Worm (Caenorhabditis elegans): ENCODE results near the gene nhr-222.

DNA sequence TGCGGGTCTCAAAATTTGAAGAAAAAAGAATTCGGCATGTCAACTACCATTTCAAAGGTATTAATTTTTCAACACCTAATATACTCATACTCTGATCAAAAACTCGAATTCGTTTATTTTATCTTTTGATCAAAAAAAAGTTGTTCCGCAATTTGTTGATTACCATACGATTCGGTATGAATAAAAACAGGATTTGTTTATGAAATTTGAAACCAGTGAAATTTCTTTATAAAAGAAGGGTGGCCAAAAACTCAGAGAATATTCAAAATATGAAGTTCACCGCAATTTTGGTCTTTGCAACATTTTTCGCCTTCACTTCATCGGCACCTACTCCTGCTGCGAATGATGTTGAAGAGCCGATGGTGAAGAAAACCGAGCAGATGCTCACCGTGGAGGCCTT lies 41.2 kb downstream of the nhr-222 start, which contains the start of the genes C07G3.8 and C07G3.10:
- no peak for TF ChIP-seq klf-2 (GFP tag; conservative IDR thresholded peaks at IDR 0.05)
- TF ChIP-seq med-1 (GFP tag; optimal IDR thresholded peaks at IDR 0.05; ENCODE audit: insufficient read depth) = no peak
- no peak for TF ChIP-seq cog-1 (tag; optimal IDR thresholded peaks at IDR 0.05)
